Worm (Caenorhabditis elegans) whole organism, mixed stage, embryonic: Measurements from ENCODE around the gene T16A9.3.

ENCODE experiments used
- M03D4.4 ChIP-seq: sonication (generic microtip); optimal IDR thresholded peaks from 2 replicates; lab custom pipeline; 2017; ENCODE audit warnings: mild to moderate bottlenecking, missing genetic modification characterization, missing compliant biosample characterization
- blmp-1 ChIP-seq: fragments of 150-350 bp; optimal IDR thresholded peaks from 2 replicates; lab custom pipeline; 2014; ENCODE audit warnings: missing biosample characterization, missing genetic modification characterization
- ceh-39 ChIP-seq: fragments of 150-350 bp; optimal IDR thresholded peaks from 2 replicates; lab custom pipeline; 2014; ENCODE audit warnings: missing biosample characterization, missing genetic modification characterization
- ceh-43 ChIP-seq: fragments of 200-800 bp; sonication (Bioruptor generic); optimal IDR thresholded peaks from 2 replicates; lab custom pipeline; 2018; ENCODE audit warnings: mild to moderate bottlenecking, missing genetic modification characterization, moderate library complexity, missing compliant biosample characterization
- ces-1 ChIP-seq: fragments of 150-350 bp; optimal IDR thresholded peaks from 2 replicates; lab custom pipeline; 2014; ENCODE audit warnings: missing biosample characterization, missing genetic modification reagents, missing genetic modification characterization
- cnd-1 ChIP-seq: fragments of 200-800 bp; sonication (Bioruptor generic); optimal IDR thresholded peaks from 2 replicates; lab custom pipeline; 2018; ENCODE audit warnings: mild to moderate bottlenecking, missing genetic modification characterization, missing compliant biosample characterization
- drap-1 ChIP-seq: fragments of 200-800 bp; sonication (Bioruptor generic); optimal IDR thresholded peaks from 3 replicates; lab custom pipeline; 2018; ENCODE audit warnings: mild to moderate bottlenecking, missing genetic modification characterization, missing compliant biosample characterization
- elt-1 ChIP-seq: sonication (generic microtip); optimal IDR thresholded peaks from 2 replicates; lab custom pipeline; 2017; ENCODE audit warnings: missing genetic modification characterization, mild to moderate bottlenecking, missing compliant biosample characterization, antibody characterized with exemption, moderate library complexity, borderline replicate concordance; ENCODE audit not compliant: insufficient read depth
- elt-3 ChIP-seq: fragments of 150-350 bp; optimal IDR thresholded peaks from 2 replicates; lab custom pipeline; 2014; ENCODE audit warnings: missing biosample characterization, missing genetic modification characterization
- flh-1 ChIP-seq: fragments of 200-800 bp; sonication (Bioruptor generic); optimal IDR thresholded peaks from 2 replicates; lab custom pipeline; 2018; ENCODE audit warnings: mild to moderate bottlenecking, missing genetic modification characterization, moderate library complexity, missing compliant biosample characterization
- ham-2 ChIP-seq: fragments of 200-800 bp; sonication (Bioruptor generic); optimal IDR thresholded peaks from 2 replicates; lab custom pipeline; 2018; ENCODE audit warnings: mild to moderate bottlenecking, missing genetic modification characterization, missing compliant biosample characterization
- hlh-1 ChIP-seq: fragments of 150-350 bp; optimal IDR thresholded peaks from 2 replicates; lab custom pipeline; 2014; ENCODE audit warnings: missing biosample characterization, missing genetic modification reagents, missing genetic modification characterization
- lin-13 ChIP-seq: fragments of 150-350 bp; optimal IDR thresholded peaks from 2 replicates; lab custom pipeline; 2014; ENCODE audit warnings: missing biosample characterization, missing genetic modification characterization
- lsy-2 ChIP-seq: fragments of 150-350 bp; optimal IDR thresholded peaks from 2 replicates; lab custom pipeline; 2014; ENCODE audit warnings: missing biosample characterization, missing genetic modification characterization
- mab-5 ChIP-seq: fragments of 150-350 bp; optimal IDR thresholded peaks from 2 replicates; lab custom pipeline; 2014; ENCODE audit warnings: missing biosample characterization, missing genetic modification characterization
- mep-1 ChIP-seq: fragments of 150-350 bp; optimal IDR thresholded peaks from 2 replicates; lab custom pipeline; 2017; ENCODE audit warnings: missing biosample characterization, missing genetic modification reagents, missing genetic modification characterization, inconsistent platforms
- mls-2 ChIP-seq: sonication (generic microtip); optimal IDR thresholded peaks from 2 replicates; lab custom pipeline; 2016; ENCODE audit warnings: mild to moderate bottlenecking, missing genetic modification characterization, moderate library complexity, missing compliant biosample characterization
- nhr-2 ChIP-seq: fragments of 150-350 bp; optimal IDR thresholded peaks from 2 replicates; lab custom pipeline; 2014; ENCODE audit warnings: missing biosample characterization, missing genetic modification characterization
- nhr-237 ChIP-seq: fragments of 150-350 bp; optimal IDR thresholded peaks from 2 replicates; lab custom pipeline; 2014; ENCODE audit warnings: missing biosample characterization, missing genetic modification characterization
- nhr-28 ChIP-seq: fragments of 150-350 bp; optimal IDR thresholded peaks from 2 replicates; lab custom pipeline; 2014; ENCODE audit warnings: missing biosample characterization, missing genetic modification characterization
- nhr-76 ChIP-seq: sonication (generic microtip); optimal IDR thresholded peaks from 2 replicates; lab custom pipeline; 2017; ENCODE audit warnings: missing biosample characterization, missing genetic modification characterization
- pha-4 ChIP-seq: fragments of 150-350 bp; optimal IDR thresholded peaks from 2 replicates; lab custom pipeline; 2018; ENCODE audit warnings: missing biosample characterization, missing genetic modification reagents, missing genetic modification characterization
- sem-2 ChIP-seq: fragments of 200-800 bp; sonication (Bioruptor generic); optimal IDR thresholded peaks from 2 replicates; lab custom pipeline; 2018; ENCODE audit warnings: mild to moderate bottlenecking, missing genetic modification characterization, missing compliant biosample characterization
- snpc-4 ChIP-seq: fragments of 150-350 bp; optimal IDR thresholded peaks from 2 replicates; lab custom pipeline; 2014; ENCODE audit warnings: missing biosample characterization, missing genetic modification characterization
- sptf-1 ChIP-seq: sonication (generic microtip); optimal IDR thresholded peaks from 2 replicates; lab custom pipeline; 2017; ENCODE audit warnings: mild to moderate bottlenecking, missing genetic modification characterization, moderate library complexity, missing compliant biosample characterization
- tbx-8 ChIP-seq: fragments of 200-800 bp; sonication (Bioruptor generic); optimal IDR thresholded peaks from 2 replicates; lab custom pipeline; 2018; ENCODE audit warnings: mild to moderate bottlenecking, missing genetic modification characterization, moderate library complexity, missing compliant biosample characterization
- unc-120 ChIP-seq: sonication (generic microtip); optimal IDR thresholded peaks from 2 replicates; lab custom pipeline; 2017; ENCODE audit warnings: missing genetic modification characterization, missing compliant biosample characterization; ENCODE audit not compliant: poor library complexity, severe bottlenecking
- unc-62 ChIP-seq: fragments of 150-350 bp; optimal IDR thresholded peaks from 2 replicates; lab custom pipeline; 2014; ENCODE audit warnings: missing biosample characterization, missing genetic modification reagents, missing genetic modification characterization
- zip-8 ChIP-seq: fragments of 150-350 bp; optimal IDR thresholded peaks from 2 replicates; lab custom pipeline; 2014; ENCODE audit warnings: missing biosample characterization, missing genetic modification characterization
- ztf-11 ChIP-seq: fragments of 150-350 bp; optimal IDR thresholded peaks from 2 replicates; lab custom pipeline; 2014; ENCODE audit warnings: missing biosample characterization, missing genetic modification characterization

T16A9.3 gene

DNA sequence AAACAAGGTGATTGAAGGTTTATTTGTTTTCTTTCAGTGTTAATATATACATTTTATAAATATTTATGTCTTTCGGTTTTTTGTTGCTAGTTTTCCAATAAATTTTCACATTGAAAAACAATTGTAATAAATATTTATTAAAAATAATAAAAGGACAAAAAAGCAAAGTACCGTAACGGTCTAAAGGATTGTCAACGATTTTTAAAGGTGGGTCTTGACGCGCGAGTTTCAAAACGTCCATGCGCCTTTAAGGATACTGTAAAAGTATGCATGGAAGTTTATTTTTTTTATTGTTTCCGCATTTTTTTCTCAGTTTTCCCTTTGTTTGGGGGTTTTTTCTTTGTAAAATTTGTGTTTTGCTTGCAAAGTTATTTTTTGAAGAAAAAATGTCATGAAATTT lies 12.4 kb upstream of the T16A9.3 start:
- TF ChIP-seq nhr-2 (tag; lab: Kevin White, UChicago) (no peak), mls-2 (tag; lab: Kevin White, UChicago) (no peak), snpc-4 (tag; lab: Kevin White, UChicago) (no peak), ham-2 (GFP tag; lab: Kevin White, UChicago) (no peak), blmp-1 (tag; lab: Kevin White, UChicago) (no peak), mep-1 (no peak), hlh-1 (tag; lab: Kevin White, UChicago) (no peak), cnd-1 (tag; lab: Kevin White, UChicago) (no peak), unc-62 (GFP tag; lab: Kevin White, UChicago) (no peak)

ce11 chrV:14193451-14193850 lies 11.9 kb upstream of the T16A9.3 start, which contains the start of gene atfs-1:
atfs-1 (plus strand) TSS chrV:14193663.
- TF ChIP-seq elt-3 (tag; lab: Kevin White, UChicago) (peak; percentile 4), ces-1 (GFP tag; lab: Kevin White, UChicago) (peak; percentile 58), unc-62 (GFP tag; lab: Kevin White, UChicago) (no peak), mab-5 (tag; lab: Kevin White, UChicago) (no peak), lsy-2 (tag; lab: Kevin White, UChicago) (peak; percentile 35), hlh-1 (tag; lab: Kevin White, UChicago) (peak; percentile 73), blmp-1 (tag; lab: Kevin White, UChicago) (peak; percentile 65), ceh-39 (tag; lab: Kevin White, UChicago) (no peak), mep-1 (peak; percentile 23), mls-2 (tag; lab: Kevin White, UChicago) (peak; percentile 11)

DNA sequence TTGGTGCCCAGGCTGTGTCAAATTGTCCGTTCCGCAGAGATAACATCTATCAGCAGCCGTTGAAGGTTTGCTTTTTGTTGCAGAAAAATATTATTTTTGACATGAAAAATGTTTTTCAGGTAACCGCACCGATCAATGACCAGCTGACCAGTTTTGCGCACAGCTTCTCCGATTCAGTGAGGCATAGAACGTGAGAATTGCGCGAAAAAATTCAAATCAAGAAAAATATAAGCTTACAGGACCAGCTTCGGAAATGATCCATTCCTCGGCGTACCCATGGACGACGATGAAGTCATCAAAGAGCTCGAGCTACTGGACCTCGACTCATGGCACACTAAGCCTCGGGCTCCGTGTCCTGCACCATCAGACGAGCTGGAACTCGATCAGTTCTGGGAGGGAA lies 10.8 kb upstream of the T16A9.3 start:
- no peak for TF ChIP-seq sptf-1
- TF ChIP-seq unc-62 (GFP tag; lab: Kevin White, UChicago) = no peak
- no peak for TF ChIP-seq drap-1 (GFP tag; lab: Kevin White, UChicago)
- no peak for TF ChIP-seq elt-1
- TF ChIP-seq lin-13 (tag; lab: Kevin White, UChicago) = no peak
- TF ChIP-seq flh-1 (GFP tag; lab: Kevin White, UChicago) = no peak
- TF ChIP-seq ztf-11 = no peak
- no peak for TF ChIP-seq cnd-1 (tag; lab: Kevin White, UChicago)
- TF ChIP-seq mab-5 (tag; lab: Kevin White, UChicago) = no peak
- no peak for TF ChIP-seq nhr-28 (tag; lab: Kevin White, UChicago)

- TF ChIP-seq unc-120 (tag; lab: Kevin White, UChicago) = no peak
- no peak for TF ChIP-seq mep-1
- no peak for TF ChIP-seq zip-8 (tag; lab: Kevin White, UChicago)
- TF ChIP-seq tbx-8 (GFP tag; lab: Kevin White, UChicago) = no peak
- no peak for TF ChIP-seq elt-3 (tag; lab: Kevin White, UChicago)
- no peak for TF ChIP-seq lsy-2 (tag; lab: Kevin White, UChicago)
- TF ChIP-seq, all 35 proteins: peak for 0
These were observed 7.7 kb upstream of the T16A9.3 start for ce11 chrV:14197651-14198050.

DNA sequence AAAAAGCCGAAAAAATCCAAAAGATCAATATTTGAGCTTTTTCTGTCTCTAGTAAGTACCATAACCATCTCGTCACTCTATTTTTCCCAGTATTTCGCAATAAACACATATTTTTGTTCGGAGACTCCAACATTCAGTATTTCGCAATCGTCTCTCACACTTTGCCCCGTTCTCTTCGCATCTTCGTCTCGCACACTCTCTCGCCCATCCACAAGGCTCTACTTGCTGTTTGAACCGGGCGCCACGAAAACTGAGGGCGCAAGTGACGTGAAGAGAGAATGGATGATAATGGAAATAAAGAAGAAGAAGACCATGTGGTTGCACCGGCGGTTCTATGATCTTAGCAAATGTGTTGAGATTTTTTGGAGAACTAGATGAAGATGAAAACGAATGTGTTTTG lies 5.2 kb upstream of the T16A9.3 start:
- TF ChIP-seq elt-1 (no peak), lsy-2 (tag; lab: Kevin White, UChicago) (no peak), nhr-237 (tag; lab: Kevin White, UChicago) (peak; percentile 84), flh-1 (GFP tag; lab: Kevin White, UChicago) (no peak), nhr-76 (tag; lab: Kevin White, UChicago) (no peak), sem-2 (no peak), ces-1 (GFP tag; lab: Kevin White, UChicago) (peak; percentile 17), snpc-4 (tag; lab: Kevin White, UChicago) (no peak), unc-62 (GFP tag; lab: Kevin White, UChicago) (peak; percentile 46), M03D4.4 (tag; lab: Kevin White, UChicago) (no peak), ceh-39 (tag; lab: Kevin White, UChicago) (no peak), mep-1 (peak; percentile 11), elt-3 (tag; lab: Kevin White, UChicago) (peak; percentile 76), unc-120 (tag; lab: Kevin White, UChicago) (no peak)
- TF ChIP-seq, all 35 proteins: peak for 5

ce11 chrV:14210743-14211142 lies 5.4 kb downstream of the T16A9.3 start, which contains the start of gene str-230:
str-230 (minus strand) TSS chrV:14210843.
- TF ChIP-seq unc-62 (GFP tag; lab: Kevin White, UChicago) (no peak), nhr-28 (tag; lab: Kevin White, UChicago) (no peak), hlh-1 (tag; lab: Kevin White, UChicago) (no peak), drap-1 (GFP tag; lab: Kevin White, UChicago) (no peak), nhr-76 (tag; lab: Kevin White, UChicago) (no peak), ham-2 (GFP tag; lab: Kevin White, UChicago) (no peak), ceh-43 (no peak), tbx-8 (GFP tag; lab: Kevin White, UChicago) (no peak), blmp-1 (tag; lab: Kevin White, UChicago) (no peak), sptf-1 (no peak), mab-5 (tag; lab: Kevin White, UChicago) (no peak), ztf-11 (no peak), elt-1 (no peak), pha-4 (no peak), unc-120 (tag; lab: Kevin White, UChicago) (no peak)
